Fruit fly (Drosophila melanogaster) whole organism, wandering third instar larva: ENCODE measurements around the gene Tbcd.

Source experiments
- CrebA ChIP-seq: fragments of 200-800 bp; sonication (Bioruptor generic); optimal IDR thresholded peaks from 2 replicates; lab custom pipeline; 2016; ENCODE audit warnings: missing biosample characterization, mild to moderate bottlenecking, missing genetic modification characterization, borderline replicate concordance
- Hr78 ChIP-seq: fragments of >200 bp; optimal IDR thresholded peaks from 2 replicates; lab custom pipeline; 2017; ENCODE audit warnings: missing biosample characterization, missing genetic modification characterization
- OdsH ChIP-seq: fragments of 200-800 bp; sonication (Bioruptor generic); optimal IDR thresholded peaks from 2 replicates; lab custom pipeline; 2016; ENCODE audit warnings: missing biosample characterization, mild to moderate bottlenecking, missing genetic modification characterization
- br ChIP-seq: fragments of 200-800 bp; sonication (Bioruptor generic); optimal IDR thresholded peaks from 2 replicates; lab custom pipeline; 2016; ENCODE audit warnings: missing biosample characterization, missing genetic modification characterization
- dl ChIP-seq, 2 experiments: fragments of 175-275, 200-275 bp in 1 of 2; fragments of 200-275 bp in 1 of 2; sonication (Bioruptor generic); optimal IDR thresholded peaks; lab custom pipeline; 2018; ENCODE audit warnings: mild to moderate bottlenecking in 2 of 2, missing biosample characterization in 2 of 2, missing genetic modification characterization in 2 of 2, moderate library complexity in 2 of 2; ENCODE audit not compliant: partially characterized antibody in 2 of 2, insufficient read depth in 1 of 2
- dmrt93B ChIP-seq: fragments of 200-800 bp; sonication (Bioruptor generic); optimal IDR thresholded peaks from 2 replicates; lab custom pipeline; 2018; ENCODE audit warnings: missing biosample characterization, mild to moderate bottlenecking, missing genetic modification characterization
- dsf ChIP-seq: sonication (Bioruptor generic); optimal IDR thresholded peaks from 2 replicates; lab custom pipeline; 2016; ENCODE audit warnings: missing biosample characterization, missing genetic modification characterization, borderline replicate concordance
- psq ChIP-seq: fragments of 200-800 bp; sonication (Bioruptor generic); optimal IDR thresholded peaks from 3 replicates; lab custom pipeline; 2017; ENCODE audit warnings: missing biosample characterization, mild to moderate bottlenecking, missing genetic modification characterization, moderate library complexity
- sage ChIP-seq: fragments of 200-800 bp; sonication (Bioruptor generic); optimal IDR thresholded peaks from 2 replicates; lab custom pipeline; 2016; ENCODE audit warnings: missing biosample characterization, mild to moderate bottlenecking, missing genetic modification characterization
- woc ChIP-seq: sonication (Bioruptor generic); optimal IDR thresholded peaks from 2 replicates; lab custom pipeline; 2016; ENCODE audit warnings: missing biosample characterization, mild to moderate bottlenecking, missing genetic modification characterization

- peak; percentile 44 for TF ChIP-seq OdsH (GFP tag; lab: Kevin White, UChicago)
- TF ChIP-seq psq (GFP tag; lab: Kevin White, UChicago) = peak; percentile 63
- no peak for TF ChIP-seq woc (GFP tag; lab: Kevin White, UChicago)
- TF ChIP-seq dmrt93B (GFP tag; lab: Kevin White, UChicago) = peak; percentile 8
- peak in 1 of 2 experiments; percentile 49 for TF ChIP-seq dl (GFP tag; optimal IDR thresholded peaks at IDR 0.05; lab: Kevin White, UChicago; ENCODE audit: insufficient read depth in 1 of 2, partially characterized antibody in 2 of 2)
- TF ChIP-seq br (GFP tag; lab: Kevin White, UChicago) = no peak
- TF ChIP-seq dsf (GFP tag; lab: Kevin White, UChicago) = no peak
- no peak for TF ChIP-seq sage (GFP tag; lab: Kevin White, UChicago)
- TF ChIP-seq Hr78 (GFP tag; lab: Kevin White, UChicago) = no peak
- no peak for TF ChIP-seq CrebA (GFP tag; lab: Kevin White, UChicago)
Observed at dm6 chr2L:2197475-2198118, 50.3 kb downstream of the Tbcd start, which contains the start of gene COX7AL2.
